Fruit fly (Drosophila melanogaster): ENCODE measurements around the gene CG42579.

The CG42579 gene

dm6 chrX:20495767-20496656 lies 31.4 kb upstream of the CG42579 start:
- no peak for TF ChIP-seq h (optimal IDR thresholded peaks at IDR 0.05)
- TF ChIP-seq Myc (optimal IDR thresholded peaks at IDR 0.05): no peak
- no peak for TF ChIP-seq psq (optimal IDR thresholded peaks at IDR 0.05)
- TF ChIP-seq Sin3A (optimal IDR thresholded peaks at IDR 0.05): no peak
- TF ChIP-seq ttk (optimal IDR thresholded peaks at IDR 0.05): no peak
- no peak for TF ChIP-seq insv (optimal IDR thresholded peaks at IDR 0.05)

dm6 chrX:20498989-20499388 lies 28.4 kb upstream of the CG42579 start:
- TF ChIP-seq insv (optimal IDR thresholded peaks at IDR 0.05) (no peak), Sin3A (optimal IDR thresholded peaks at IDR 0.05) (no peak), ttk (optimal IDR thresholded peaks at IDR 0.05) (no peak)

dm6 chrX:20499802-20500201 lies 27.6 kb upstream of the CG42579 start:
- TF ChIP-seq ttk (optimal IDR thresholded peaks at IDR 0.05) (no peak), insv (optimal IDR thresholded peaks at IDR 0.05) (no peak), psq (optimal IDR thresholded peaks at IDR 0.05) (no peak), h (optimal IDR thresholded peaks at IDR 0.05) (no peak), Sin3A (optimal IDR thresholded peaks at IDR 0.05) (no peak), Myc (optimal IDR thresholded peaks at IDR 0.05) (no peak)

- TF ChIP-seq h (optimal IDR thresholded peaks at IDR 0.05) (no peak), insv (optimal IDR thresholded peaks at IDR 0.05) (no peak), psq (optimal IDR thresholded peaks at IDR 0.05) (no peak), Myc (optimal IDR thresholded peaks at IDR 0.05) (no peak), ttk (optimal IDR thresholded peaks at IDR 0.05) (no peak), Sin3A (optimal IDR thresholded peaks at IDR 0.05) (no peak)
Measured at dm6 chrX:20501040-20501609, 26.3 kb upstream of the CG42579 start.

- TF ChIP-seq insv (optimal IDR thresholded peaks at IDR 0.05): no peak
- no peak for TF ChIP-seq Myc (optimal IDR thresholded peaks at IDR 0.05)
- no peak for TF ChIP-seq psq (optimal IDR thresholded peaks at IDR 0.05)
- no peak for TF ChIP-seq Sin3A (optimal IDR thresholded peaks at IDR 0.05)
- TF ChIP-seq h (optimal IDR thresholded peaks at IDR 0.05): no peak
- TF ChIP-seq ttk (optimal IDR thresholded peaks at IDR 0.05): no peak
Measured at dm6 chrX:20501640-20502039, 25.8 kb upstream of the CG42579 start.

dm6 chrX:20502252-20502651 lies 25.2 kb upstream of the CG42579 start:
- no peak for TF ChIP-seq insv (optimal IDR thresholded peaks at IDR 0.05)
- no peak for TF ChIP-seq psq (optimal IDR thresholded peaks at IDR 0.05)
- no peak for TF ChIP-seq Myc (optimal IDR thresholded peaks at IDR 0.05)
- no peak for TF ChIP-seq ttk (optimal IDR thresholded peaks at IDR 0.05)
- TF ChIP-seq Sin3A (optimal IDR thresholded peaks at IDR 0.05): no peak
- TF ChIP-seq h (optimal IDR thresholded peaks at IDR 0.05): no peak

- TF ChIP-seq insv (optimal IDR thresholded peaks at IDR 0.05) (no peak), Myc (optimal IDR thresholded peaks at IDR 0.05) (no peak), ttk (optimal IDR thresholded peaks at IDR 0.05) (no peak), h (optimal IDR thresholded peaks at IDR 0.05) (no peak), psq (optimal IDR thresholded peaks at IDR 0.05) (no peak), Sin3A (optimal IDR thresholded peaks at IDR 0.05) (no peak)
Measured at dm6 chrX:20502776-20503503, 24.5 kb upstream of the CG42579 start.

dm6 chrX:20503504-20503829 lies 24.0 kb upstream of the CG42579 start:
- TF ChIP-seq insv (optimal IDR thresholded peaks at IDR 0.05): no peak
- no peak for TF ChIP-seq psq (optimal IDR thresholded peaks at IDR 0.05)
- TF ChIP-seq Sin3A (optimal IDR thresholded peaks at IDR 0.05): no peak
- TF ChIP-seq h (optimal IDR thresholded peaks at IDR 0.05): no peak
- no peak for TF ChIP-seq Myc (optimal IDR thresholded peaks at IDR 0.05)

- TF ChIP-seq insv (optimal IDR thresholded peaks at IDR 0.05) (no peak), psq (optimal IDR thresholded peaks at IDR 0.05) (no peak), h (optimal IDR thresholded peaks at IDR 0.05) (no peak), Myc (optimal IDR thresholded peaks at IDR 0.05) (no peak), Sin3A (optimal IDR thresholded peaks at IDR 0.05) (no peak), ttk (optimal IDR thresholded peaks at IDR 0.05) (no peak)
Measured at dm6 chrX:20505897-20506296, 21.5 kb upstream of the CG42579 start.

- TF ChIP-seq Myc (optimal IDR thresholded peaks at IDR 0.05) (no peak), h (optimal IDR thresholded peaks at IDR 0.05) (no peak), ttk (optimal IDR thresholded peaks at IDR 0.05) (no peak), insv (optimal IDR thresholded peaks at IDR 0.05) (no peak)
Measured at dm6 chrX:20507785-20508184, 19.6 kb upstream of the CG42579 start.

- TF ChIP-seq h (optimal IDR thresholded peaks at IDR 0.05): no peak
Measured at dm6 chrX:20509535-20510424, 17.7 kb upstream of the CG42579 start.

- TF ChIP-seq Sin3A (optimal IDR thresholded peaks at IDR 0.05) (no peak), insv (optimal IDR thresholded peaks at IDR 0.05) (no peak), h (optimal IDR thresholded peaks at IDR 0.05) (no peak), ttk (optimal IDR thresholded peaks at IDR 0.05) (no peak), Myc (optimal IDR thresholded peaks at IDR 0.05) (no peak), psq (optimal IDR thresholded peaks at IDR 0.05) (no peak)
Measured at dm6 chrX:20510540-20510939, 16.9 kb upstream of the CG42579 start, which contains the start of gene RhoGAP19D. Gene RhoGAP19D (minus strand): TSS chrX:20510694.
